Worm (Caenorhabditis elegans) whole organism, L3 larva: ENCODE data around the gene F49C5.5.

Experiments used
- R02D3.7 ChIP-seq: fragments of 150-350 bp; optimal IDR thresholded peaks from 2 replicates; lab custom pipeline; 2014; ENCODE audit warnings: missing biosample characterization, missing genetic modification characterization
- ZK546.5 ChIP-seq: sonication (generic microtip); optimal IDR thresholded peaks from 2 replicates; lab custom pipeline; 2017; ENCODE audit warnings: missing biosample characterization, missing genetic modification characterization
- aly-2 ChIP-seq: fragments of 150-350 bp; optimal IDR thresholded peaks from 2 replicates; lab custom pipeline; 2014; ENCODE audit warnings: missing biosample characterization, missing genetic modification characterization
- ama-1 ChIP-seq: fragments of 150-350 bp; optimal IDR thresholded peaks from 2 replicates; lab custom pipeline; 2018
- ceh-82 ChIP-seq: fragments of 150-350 bp; optimal IDR thresholded peaks from 2 replicates; lab custom pipeline; 2014; ENCODE audit warnings: missing biosample characterization, missing genetic modification characterization
- ceh-9 ChIP-seq: sonication (generic microtip); optimal IDR thresholded peaks from 2 replicates; lab custom pipeline; 2018; ENCODE audit warnings: missing biosample characterization, missing genetic modification characterization
- daf-12 ChIP-seq: fragments of 150-350 bp; optimal IDR thresholded peaks from 2 replicates; lab custom pipeline; 2014; ENCODE audit warnings: missing biosample characterization, missing genetic modification reagents, missing genetic modification characterization
- egl-27 ChIP-seq: sonication (generic microtip); optimal IDR thresholded peaks from 4 replicates; lab custom pipeline; 2017; ENCODE audit warnings: missing biosample characterization, missing genetic modification reagents, missing genetic modification characterization
- egl-5 ChIP-seq: fragments of 150-350 bp; optimal IDR thresholded peaks from 2 replicates; lab custom pipeline; 2017; ENCODE audit warnings: missing biosample characterization, missing genetic modification reagents, missing genetic modification characterization, inconsistent platforms
- elt-1 ChIP-seq: fragments of 150-350 bp; optimal IDR thresholded peaks from 2 replicates; lab custom pipeline; 2014; ENCODE audit warnings: missing biosample characterization, missing genetic modification characterization
- elt-2 ChIP-seq: sonication (generic microtip); optimal IDR thresholded peaks from 2 replicates; lab custom pipeline; 2016; ENCODE audit warnings: missing genetic modification reagents, mild to moderate bottlenecking, missing genetic modification characterization, missing compliant biosample characterization
- elt-3 ChIP-seq, 3 experiments: fragments of 150-350 bp in 1 of 3; sonication (generic microtip) in 2 of 3; optimal IDR thresholded peaks; 2 replicates in 2 of 3; 4 replicates in 1 of 3; lab custom pipeline; 2014 to 2017; ENCODE audit warnings: missing biosample characterization in 3 of 3, missing genetic modification characterization in 3 of 3
- eor-1 ChIP-seq, 2 experiments: fragments of 150-350 bp; optimal IDR thresholded peaks; 2 replicates each; lab custom pipeline; 2014 to 2018; ENCODE audit warnings: missing biosample characterization in 2 of 2, missing genetic modification characterization in 2 of 2
- fkh-10 ChIP-seq: sonication (generic microtip); optimal IDR thresholded peaks from 2 replicates; lab custom pipeline; 2017; ENCODE audit warnings: missing biosample characterization, missing genetic modification reagents, missing genetic modification characterization
- fkh-2 ChIP-seq: fragments of 150-350 bp; optimal IDR thresholded peaks from 2 replicates; lab custom pipeline; 2014; ENCODE audit warnings: missing biosample characterization, missing genetic modification reagents, missing genetic modification characterization
- jun-1 ChIP-seq: fragments of 150-350 bp; optimal IDR thresholded peaks from 2 replicates; lab custom pipeline; 2014; ENCODE audit warnings: missing biosample characterization, missing genetic modification reagents, missing genetic modification characterization
- lin-15B ChIP-seq: fragments of 150-350 bp; optimal IDR thresholded peaks from 2 replicates; lab custom pipeline; 2014; ENCODE audit warnings: missing biosample characterization, missing genetic modification characterization
- lsy-12 ChIP-seq: sonication (generic microtip); optimal IDR thresholded peaks from 2 replicates; lab custom pipeline; 2016; ENCODE audit warnings: mild to moderate bottlenecking, missing genetic modification characterization, missing compliant biosample characterization
- mdl-1 ChIP-seq: fragments of 150-350 bp; optimal IDR thresholded peaks from 2 replicates; lab custom pipeline; 2014; ENCODE audit warnings: missing biosample characterization, missing genetic modification characterization
- mml-1 ChIP-seq: fragments of 150-350 bp; sonication (generic microtip); optimal IDR thresholded peaks from 3 replicates; lab custom pipeline; 2014; ENCODE audit warnings: missing biosample characterization, missing genetic modification characterization
- nfya-1 ChIP-seq: sonication (generic microtip); optimal IDR thresholded peaks from 2 replicates; lab custom pipeline; 2017; ENCODE audit warnings: missing genetic modification characterization, mild to moderate bottlenecking, missing compliant biosample characterization, antibody characterized with exemption, moderate library complexity; ENCODE audit not compliant: insufficient read depth
- nhr-12 ChIP-seq: fragments of 150-350 bp; optimal IDR thresholded peaks from 2 replicates; lab custom pipeline; 2014; ENCODE audit warnings: missing biosample characterization, missing genetic modification characterization
- nhr-237 ChIP-seq: fragments of 150-350 bp; optimal IDR thresholded peaks from 2 replicates; lab custom pipeline; 2014; ENCODE audit warnings: missing biosample characterization, missing genetic modification characterization
- nhr-25 ChIP-seq: sonication (generic microtip); optimal IDR thresholded peaks from 2 replicates; lab custom pipeline; 2017; ENCODE audit warnings: missing biosample characterization, missing genetic modification characterization
- nhr-28 ChIP-seq: fragments of 150-350 bp; optimal IDR thresholded peaks from 2 replicates; lab custom pipeline; 2014; ENCODE audit warnings: missing biosample characterization, missing genetic modification characterization
- nhr-43 ChIP-seq: sonication (generic microtip); optimal IDR thresholded peaks from 2 replicates; lab custom pipeline; 2016; ENCODE audit warnings: mild to moderate bottlenecking, missing genetic modification characterization, missing compliant biosample characterization; ENCODE audit not compliant: poor library complexity, severe bottlenecking
- nhr-77 ChIP-seq: fragments of 150-350 bp; optimal IDR thresholded peaks from 2 replicates; lab custom pipeline; 2014; ENCODE audit warnings: missing biosample characterization, missing genetic modification characterization
- pha-4 ChIP-seq: fragments of 150-350 bp; optimal IDR thresholded peaks from 2 replicates; lab custom pipeline; 2014; ENCODE audit warnings: missing biosample characterization, missing genetic modification reagents, missing genetic modification characterization
- sea-2 ChIP-seq: fragments of 150-350 bp; sonication (generic microtip); optimal IDR thresholded peaks from 4 replicates; lab custom pipeline; 2014; ENCODE audit warnings: missing biosample characterization, missing genetic modification reagents, missing genetic modification characterization
- snpc-4 ChIP-seq: fragments of 150-350 bp; optimal IDR thresholded peaks from 2 replicates; lab custom pipeline; 2014; ENCODE audit warnings: missing biosample characterization, missing genetic modification characterization
- tbx-2 ChIP-seq: sonication (generic microtip); optimal IDR thresholded peaks from 2 replicates; lab custom pipeline; 2016; ENCODE audit warnings: mild to moderate bottlenecking, missing genetic modification characterization, missing compliant biosample characterization
- unc-39 ChIP-seq: sonication (generic microtip); optimal IDR thresholded peaks from 4 replicates; lab custom pipeline; 2017; ENCODE audit warnings: missing biosample characterization, missing genetic modification characterization
- ztf-11 ChIP-seq: fragments of 150-350 bp; optimal IDR thresholded peaks from 2 replicates; lab custom pipeline; 2014; ENCODE audit warnings: missing biosample characterization, missing genetic modification characterization
- ztf-4 ChIP-seq: fragments of 150-350 bp; optimal IDR thresholded peaks from 2 replicates; lab custom pipeline; 2014; ENCODE audit warnings: missing biosample characterization, missing genetic modification characterization

F49C5.5 gene

ce11 chrII:12560210-12560609 is 13.9 kb upstream of the F49C5.5 start, which contains the start of gene F49C5.12:
Gene F49C5.12 (minus strand): TSS chrII:12560310.
- TF ChIP-seq pha-4 (tag; lab: Kevin White, UChicago) (no peak), mdl-1 (tag; lab: Kevin White, UChicago) (no peak), nhr-25 (tag; lab: Kevin White, UChicago) (no peak), R02D3.7 (no peak), lsy-12 (tag; lab: Kevin White, UChicago) (no peak), ZK546.5 (tag; lab: Kevin White, UChicago) (no peak), ceh-82 (no peak), lin-15B (tag; lab: Kevin White, UChicago) (no peak), ceh-9 (tag; lab: Kevin White, UChicago) (no peak), fkh-10 (no peak), tbx-2 (tag; lab: Kevin White, UChicago) (no peak), ama-1 (lab: Kevin White, UChicago) (no peak), nhr-12 (tag; lab: Kevin White, UChicago) (no peak), nhr-77 (tag; lab: Kevin White, UChicago) (no peak), elt-1 (no peak), daf-12 (tag; lab: Kevin White, UChicago) (no peak), mml-1 (tag; lab: Kevin White, UChicago) (no peak), elt-2 (tag; lab: Kevin White, UChicago) (no peak)

ce11 chrII:12555579-12555978 is 9.3 kb upstream of the F49C5.5 start, which contains the start of gene F49C5.11:
Gene F49C5.11 (plus strand): TSS chrII:12555879.
- no peak for TF ChIP-seq R02D3.7
- TF ChIP-seq lsy-12 (tag; lab: Kevin White, UChicago): no peak
- no peak for TF ChIP-seq nhr-28 (tag; lab: Kevin White, UChicago)
- TF ChIP-seq unc-39 (tag; lab: Kevin White, UChicago): no peak
- TF ChIP-seq elt-1: no peak
- TF ChIP-seq fkh-2 (tag; lab: Kevin White, UChicago): no peak

- TF ChIP-seq jun-1 (tag; lab: Kevin White, UChicago) (no peak), nhr-12 (tag; lab: Kevin White, UChicago) (no peak), daf-12 (tag; lab: Kevin White, UChicago) (no peak), nhr-237 (tag; lab: Kevin White, UChicago) (no peak), nhr-28 (tag; lab: Kevin White, UChicago) (no peak), ceh-9 (tag; lab: Kevin White, UChicago) (no peak), snpc-4 (tag; lab: Kevin White, UChicago) (no peak), aly-2 (tag; lab: Kevin White, UChicago) (no peak), nfya-1 (tag; lab: Kevin White, UChicago) (no peak), lin-15B (tag; lab: Kevin White, UChicago) (no peak)
Observed at ce11 chrII:12550940-12551339, 4.6 kb upstream of the F49C5.5 start.

- TF ChIP-seq ceh-9 (tag; lab: Kevin White, UChicago) (no peak), nhr-43 (tag; lab: Kevin White, UChicago) (peak; percentile 4), elt-3 (tag; optimal IDR thresholded peaks at IDR 0.05; lab: Kevin White, UChicago) (peak in 1 of 3 experiments; percentile 20), nfya-1 (tag; lab: Kevin White, UChicago) (peak; percentile 75), egl-5 (tag; lab: Kevin White, UChicago) (no peak), tbx-2 (tag; lab: Kevin White, UChicago) (no peak), nhr-25 (tag; lab: Kevin White, UChicago) (peak; percentile 52), aly-2 (tag; lab: Kevin White, UChicago) (no peak)
Observed at ce11 chrII:12549613-12550012, 3.3 kb upstream of the F49C5.5 start.

- TF ChIP-seq sea-2 (GFP tag; lab: Kevin White, UChicago) (no peak), nhr-28 (tag; lab: Kevin White, UChicago) (no peak), lsy-12 (tag; lab: Kevin White, UChicago) (no peak)
Observed at ce11 chrII:12547547-12547946, 1.2 kb upstream of the F49C5.5 start, which contains the start of gene F49C5.16. Gene F49C5.16 (plus strand): TSS chrII:12547847.

- TF ChIP-seq nfya-1 (tag; lab: Kevin White, UChicago): no peak
- TF ChIP-seq fkh-2 (tag; lab: Kevin White, UChicago): no peak
- TF ChIP-seq nhr-77 (tag; lab: Kevin White, UChicago): no peak
- TF ChIP-seq eor-1 (tag; optimal IDR thresholded peaks at IDR 0.05; lab: Kevin White, UChicago): no peak
- no peak for TF ChIP-seq sea-2 (GFP tag; lab: Kevin White, UChicago)
- TF ChIP-seq ztf-11: no peak
- TF ChIP-seq ztf-4: no peak
- no peak for TF ChIP-seq fkh-10
- TF ChIP-seq egl-27 (tag; lab: Kevin White, UChicago): no peak
- TF ChIP-seq pha-4 (tag; lab: Kevin White, UChicago): no peak
- TF ChIP-seq elt-2 (tag; lab: Kevin White, UChicago): no peak
- TF ChIP-seq daf-12 (tag; lab: Kevin White, UChicago): no peak
- TF ChIP-seq snpc-4 (tag; lab: Kevin White, UChicago): no peak
- TF ChIP-seq nhr-43 (tag; lab: Kevin White, UChicago): no peak
- TF ChIP-seq, all 47 proteins: peak for 0
Observed at ce11 chrII:12544533-12544932, 1.8 kb downstream of the F49C5.5 start, which contains the start of gene F49C5.9. Gene F49C5.9 (minus strand): TSS chrII:12544633.
